Worm (Caenorhabditis elegans) whole organism, midembryonic: ENCODE results near the gene Y54G2A.11.
"Not testable (repeated sequence)": the region's sequence is repeated elsewhere in the genome, so short reads cannot be mapped to it uniquely, and the experiment has no call there.

Experiments
- T22C8.4 ChIP-seq: fragments of 200-800 bp; sonication (Bioruptor generic); IDR thresholded peaks from 2 replicates; pipeline ENCODE4 v1.3.6; 2022; ENCODE audit warnings: missing genetic modification characterization, missing compliant biosample characterization
- cog-1 ChIP-seq: sonication (generic microtip); optimal IDR thresholded peaks from 2 replicates; lab custom pipeline; 2016; ENCODE audit warnings: missing genetic modification characterization, missing compliant biosample characterization
- flt-1 ChIP-seq: fragments of 200-800 bp; sonication (Bioruptor generic); IDR thresholded peaks from 2 replicates; pipeline ENCODE4 v1.3.6; 2022; ENCODE audit warnings: missing genetic modification characterization, missing compliant biosample characterization
- klf-2 ChIP-seq: fragments of 200-800 bp; sonication (Bioruptor generic); conservative IDR thresholded peaks from 2 replicates; pipeline ENCODE4 v1.3.6; 2022; ENCODE audit warnings: missing genetic modification reagents, missing genetic modification characterization, missing compliant biosample characterization
- med-1 ChIP-seq: sonication (generic microtip); optimal IDR thresholded peaks from 2 replicates; lab custom pipeline; 2017; ENCODE audit warnings: missing genetic modification characterization, mild to moderate bottlenecking, missing compliant biosample characterization, antibody characterized with exemption, missing genetic modification reagents; ENCODE audit not compliant: insufficient read depth
- ref-1 ChIP-seq: fragments of 200-800 bp; sonication (Bioruptor generic); conservative IDR thresholded peaks from 2 replicates; pipeline ENCODE4 v1.3.6; 2022; ENCODE audit warnings: missing genetic modification reagents, missing genetic modification characterization, missing compliant biosample characterization
- tab-1 ChIP-seq: fragments of 200-800 bp; sonication (Bioruptor generic); IDR thresholded peaks from 2 replicates; pipeline ENCODE4 v1.3.6; 2022; ENCODE audit warnings: missing genetic modification characterization, missing compliant biosample characterization
- ztf-23 ChIP-seq: fragments of 200-800 bp; sonication (Bioruptor generic); IDR thresholded peaks from 2 replicates; pipeline ENCODE4 v1.3.6; 2022; ENCODE audit warnings: missing genetic modification reagents, missing genetic modification characterization, missing compliant biosample characterization
- ztf-29 ChIP-seq: fragments of 200-800 bp; sonication (Bioruptor generic); IDR thresholded peaks from 2 replicates; pipeline ENCODE4 v1.3.6; 2022; ENCODE audit warnings: missing genetic modification reagents, missing genetic modification characterization, missing compliant biosample characterization

The Y54G2A.11 gene

ce11 chrIV:2801558-2801957 is 30.0 kb upstream of the Y54G2A.11 start, which contains the start of gene Y54G2A.44:
Gene Y54G2A.44, plus strand, starts transcription at chrIV:2801858.
- TF ChIP-seq klf-2 (GFP tag; lab: Robert Waterston, UW); ztf-29 (GFP tag; lab: Robert Waterston, UW); cog-1 (tag; lab: Kevin White, UChicago): not testable (repeated sequence)

- peak; percentile 69; the same call in 1 of the 2 replicates for TF ChIP-seq ztf-23
- TF ChIP-seq klf-2 (GFP tag; lab: Robert Waterston, UW), result no peak
- no peak for TF ChIP-seq T22C8.4 (GFP tag; lab: Robert Waterston, UW)
- TF ChIP-seq flt-1 (GFP tag; lab: Robert Waterston, UW), result no peak
- TF ChIP-seq ref-1, result no peak
- TF ChIP-seq tab-1, result peak; percentile 69; the same call in 1 of the 2 replicates
- peak; percentile 55; the same call in 1 of the 2 replicates for TF ChIP-seq ztf-29 (GFP tag; lab: Robert Waterston, UW)
- no peak for TF ChIP-seq cog-1 (tag; lab: Kevin White, UChicago)
- TF ChIP-seq med-1 (GFP tag; lab: Kevin White, UChicago), result no peak
Measured at ce11 chrIV:2801004-2801403, 29.4 kb upstream of the Y54G2A.11 start.

ce11 chrIV:2799890-2800289 is 28.3 kb upstream of the Y54G2A.11 start:
- TF ChIP-seq ztf-29 (GFP tag; lab: Robert Waterston, UW) (no peak), flt-1 (GFP tag; lab: Robert Waterston, UW) (no peak), ztf-23 (no peak), tab-1 (no peak), med-1 (GFP tag; lab: Kevin White, UChicago) (no peak), ref-1 (no peak), cog-1 (tag; lab: Kevin White, UChicago) (no peak), T22C8.4 (GFP tag; lab: Robert Waterston, UW) (no peak), klf-2 (GFP tag; lab: Robert Waterston, UW) (no peak)

- TF ChIP-seq ztf-29 (GFP tag; lab: Robert Waterston, UW) (no peak), klf-2 (GFP tag; lab: Robert Waterston, UW) (no peak), med-1 (GFP tag; lab: Kevin White, UChicago) (no peak), ztf-23 (no peak), flt-1 (GFP tag; lab: Robert Waterston, UW) (no peak), cog-1 (tag; lab: Kevin White, UChicago) (no peak), T22C8.4 (GFP tag; lab: Robert Waterston, UW) (no peak), tab-1 (no peak), ref-1 (no peak)
Measured at ce11 chrIV:2799389-2799788, 27.8 kb upstream of the Y54G2A.11 start, which contains the start of gene Y54G2A.10. Gene Y54G2A.10, plus strand, starts transcription at chrIV:2799689.

ce11 chrIV:2798339-2798738 is 26.7 kb upstream of the Y54G2A.11 start, which contains the start of gene Y54G2A.52:
Gene Y54G2A.52, minus strand, starts transcription at chrIV:2798686.
- TF ChIP-seq cog-1 (tag; lab: Kevin White, UChicago), result no peak
- TF ChIP-seq ztf-23, result no peak
- TF ChIP-seq T22C8.4 (GFP tag; lab: Robert Waterston, UW), result no peak
- no peak for TF ChIP-seq med-1 (GFP tag; lab: Kevin White, UChicago)
- TF ChIP-seq ztf-29 (GFP tag; lab: Robert Waterston, UW), result no peak
- no peak for TF ChIP-seq klf-2 (GFP tag; lab: Robert Waterston, UW)
- TF ChIP-seq flt-1 (GFP tag; lab: Robert Waterston, UW), result no peak
- TF ChIP-seq tab-1, result no peak
- no peak for TF ChIP-seq ref-1

ce11 chrIV:2793956-2794355 is 22.4 kb upstream of the Y54G2A.11 start:
- TF ChIP-seq med-1 (GFP tag; lab: Kevin White, UChicago) (no peak), tab-1 (no peak)

- TF ChIP-seq med-1 (GFP tag; lab: Kevin White, UChicago); ref-1; tab-1: not testable (repeated sequence)
Measured at ce11 chrIV:2788389-2788788, 16.8 kb upstream of the Y54G2A.11 start, which contains the start of gene atln-1. Gene atln-1, plus strand, starts transcription at chrIV:2788689.

ce11 chrIV:2785057-2785456 is 13.5 kb upstream of the Y54G2A.11 start:
- TF ChIP-seq ztf-23 (no peak), tab-1 (no peak), flt-1 (GFP tag; lab: Robert Waterston, UW) (no peak), cog-1 (tag; lab: Kevin White, UChicago) (no peak), T22C8.4 (GFP tag; lab: Robert Waterston, UW) (no peak), ztf-29 (GFP tag; lab: Robert Waterston, UW) (no peak), ref-1 (no peak), med-1 (GFP tag; lab: Kevin White, UChicago) (no peak), klf-2 (GFP tag; lab: Robert Waterston, UW) (no peak)

- TF ChIP-seq flt-1 (GFP tag; lab: Robert Waterston, UW), result no peak
- no peak for TF ChIP-seq med-1 (GFP tag; lab: Kevin White, UChicago)
- TF ChIP-seq tab-1, result no peak
Measured at ce11 chrIV:2782793-2783540, 11.4 kb upstream of the Y54G2A.11 start, which contains the start of gene Y54G2A.12. Gene Y54G2A.12, minus strand, starts transcription at chrIV:2782843.

ce11 chrIV:2777841-2778240 is 6.2 kb upstream of the Y54G2A.11 start, which contains the start of gene Y54G2A.72:
Gene Y54G2A.72, plus strand, starts transcription at chrIV:2778141.
- not testable (repeated sequence) for TF ChIP-seq ztf-29 (GFP tag; lab: Robert Waterston, UW); tab-1; med-1 (GFP tag; lab: Kevin White, UChicago)
